Fruit fly (Drosophila melanogaster): ENCODE data around the gene sqz.
A peak's percentile ranks its signal among the peaks of the same experiment; 100 is the strongest.

The sqz gene

DNA sequence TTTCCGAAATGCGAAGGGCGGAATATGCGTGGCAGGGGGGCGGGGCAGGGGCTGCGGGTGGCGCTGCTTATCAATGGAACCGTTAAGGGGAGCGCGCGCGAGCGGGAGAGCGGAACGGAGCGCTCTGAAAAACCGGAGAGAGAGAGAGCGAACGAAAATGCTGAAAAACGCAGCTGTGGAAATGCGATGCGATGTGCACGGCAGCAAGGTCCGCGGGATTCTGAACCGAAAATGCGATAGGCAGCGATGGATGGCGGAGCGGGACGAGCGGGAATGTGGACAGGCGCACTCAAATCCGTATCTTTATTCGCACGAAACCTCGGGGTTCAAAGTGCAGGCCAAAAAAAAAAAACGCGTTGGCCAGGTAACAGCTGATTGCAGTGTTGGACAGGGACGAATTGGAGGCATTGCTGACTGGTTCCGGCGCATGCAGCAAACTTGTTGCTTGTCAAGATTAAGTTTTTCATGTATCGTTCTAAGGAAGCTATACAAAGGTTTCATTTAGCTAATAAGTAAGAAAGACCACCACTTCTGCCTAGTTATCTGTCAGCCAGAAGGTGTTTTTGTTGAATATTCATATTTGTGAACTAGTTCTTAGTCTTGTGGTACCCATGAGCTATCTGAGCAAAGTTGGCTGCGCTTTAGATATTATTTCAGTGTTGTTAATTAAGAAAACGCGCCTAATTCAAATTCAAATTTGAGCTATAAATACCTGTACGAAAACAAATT, 16.3 kb upstream of the sqz start, which contains the start of gene Ppcs (continued):
- TF ChIP-seq row (GFP tag; IDR thresholded peaks at IDR 0.05) (peak; percentile 59), Meics (GFP tag; optimal IDR thresholded peaks at IDR 0.05) (peak; percentile 59), Ssrp (tag; optimal IDR thresholded peaks at IDR 0.05) (peak; percentile 11), CG7786 (GFP tag; optimal IDR thresholded peaks at IDR 0.05) (peak; percentile 65), Hmx (GFP tag; optimal IDR thresholded peaks at IDR 0.05) (no peak), CG15479 (GFP tag; optimal IDR thresholded peaks at IDR 0.05) (no peak), emc (GFP tag; optimal IDR thresholded peaks at IDR 0.05) (peak; percentile 36), Dfd (GFP tag; optimal IDR thresholded peaks at IDR 0.05) (no peak), zfh1 (GFP tag; IDR thresholded peaks at IDR 0.05) (0 out of 3 replicates have a peak, but pooled peaks have one; percentile 7), CG11504 (tag; optimal IDR thresholded peaks at IDR 0.05) (peak; percentile 60), CG2875 (GFP tag; optimal IDR thresholded peaks at IDR 0.05) (peak; percentile 34), al (GFP tag; IDR thresholded peaks at IDR 0.05) (0 out of 2 replicates have a peak, but pooled peaks have one; percentile 35), CG34224 (GFP tag; IDR thresholded peaks at IDR 0.05; ENCODE audit: partially characterized antibody) (peak; percentile 66; the same call in 2 of the 3 replicates), Neu2 (GFP tag; optimal IDR thresholded peaks at IDR 0.05; ENCODE audit: borderline replicate concordance) (peak; percentile 25), CG30403 (GFP tag; optimal IDR thresholded peaks at IDR 0.05) (peak; percentile 75), CoRest (tag; optimal IDR thresholded peaks at IDR 0.05) (peak; percentile 65), CG2712 (tag; optimal IDR thresholded peaks at IDR 0.05) (peak; percentile 44), CG12104 (GFP tag; optimal IDR thresholded peaks at IDR 0.05) (peak; percentile 76), CG18619 (GFP tag; optimal IDR thresholded peaks at IDR 0.05) (peak; percentile 69), ap (GFP tag; IDR thresholded peaks at IDR 0.05) (no peak), corto (GFP tag; optimal IDR thresholded peaks at IDR 0.05) (no peak), CG15601 (tag; optimal IDR thresholded peaks at IDR 0.05) (peak; percentile 60), CG14710 (tag; optimal IDR thresholded peaks at IDR 0.05) (peak; percentile 80), CG18262 (tag; optimal IDR thresholded peaks at IDR 0.05) (peak; percentile 48), Bdp1 (GFP tag; optimal IDR thresholded peaks at IDR 0.05) (peak; percentile 19), mam (GFP tag; optimal IDR thresholded peaks at IDR 0.05) (peak; percentile 64), btn (GFP tag; optimal IDR thresholded peaks at IDR 0.05) (peak; percentile 18), insv (GFP tag; optimal IDR thresholded peaks at IDR 0.05) (peak in 1 of 2 experiments; percentile 51), ab (GFP tag; optimal IDR thresholded peaks at IDR 0.05) (no peak), CG8281 (tag; optimal IDR thresholded peaks at IDR 0.05) (peak; percentile 25), MESR4 (GFP tag; optimal IDR thresholded peaks at IDR 0.05) (peak; percentile 61), CG9876 (GFP tag; optimal IDR thresholded peaks at IDR 0.05) (peak; percentile 59), Rfx (GFP tag; IDR thresholded peaks at IDR 0.05) (peak; percentile 60), gfzf (GFP tag; optimal IDR thresholded peaks at IDR 0.05) (peak; percentile 44), zfh2 (GFP tag; optimal IDR thresholded peaks at IDR 0.05) (peak; percentile 73), jing (GFP tag; optimal IDR thresholded peaks at IDR 0.05) (no peak), luna (GFP tag; optimal IDR thresholded peaks at IDR 0.05) (peak; percentile 38), CG2889 (GFP tag; IDR thresholded peaks at IDR 0.05) (no peak), Gsc (GFP tag; IDR thresholded peaks at IDR 0.05) (no peak), CG5953 (GFP tag; IDR thresholded peaks at IDR 0.05) (no peak), Dek (tag; optimal IDR thresholded peaks at IDR 0.05) (no peak), CG18476 (GFP tag; optimal IDR thresholded peaks at IDR 0.05) (peak; percentile 58), CG2129 (GFP tag; IDR thresholded peaks at IDR 0.05; ENCODE audit: partially characterized antibody) (no peak), yki (optimal IDR thresholded peaks at IDR 0.05) (peak; percentile 77), CG4854 (GFP tag; optimal IDR thresholded peaks at IDR 0.05) (peak; percentile 43), lbe (GFP tag; optimal IDR thresholded peaks at IDR 0.05) (peak; percentile 42), CG4360 (GFP tag; IDR thresholded peaks at IDR 0.05) (0 out of 2 replicates have a peak, but pooled peaks have one; percentile 8), CG11093 (GFP tag; IDR thresholded peaks at IDR 0.05) (no peak), esg (GFP tag; conservative IDR thresholded peaks at IDR 0.05) (no peak), CG7839 (tag; optimal IDR thresholded peaks at IDR 0.05) (peak; percentile 53)

Data from whole organism, embryonic.